Fruit fly (Drosophila melanogaster) whole organism, prepupa: ENCODE measurements around the gene Tudor-SN.

Source experiments
- Blimp-1 ChIP-seq: fragments of 200-800 bp; sonication (Bioruptor generic); optimal IDR thresholded peaks from 3 replicates; lab custom pipeline; 2017; ENCODE audit warnings: missing biosample characterization, missing genetic modification characterization, mild to moderate bottlenecking, moderate library complexity, missing genetic modification reagents
- CG11762 ChIP-seq: fragments of 200-800 bp; sonication (Bioruptor generic); optimal IDR thresholded peaks from 3 replicates; lab custom pipeline; 2016; ENCODE audit warnings: missing biosample characterization, missing genetic modification characterization; ENCODE audit not compliant: insufficient read depth
- CG15336 ChIP-seq: fragments of 200-800 bp; sonication (Bioruptor generic); IDR thresholded peaks from 2 replicates; pipeline ENCODE4 v1.3.6; 2022; ENCODE audit warnings: missing biosample characterization, missing genetic modification characterization
- CG1621 ChIP-seq: fragments of 200-800 bp; sonication (Bioruptor generic); optimal IDR thresholded peaks from 3 replicates; lab custom pipeline; 2018; ENCODE audit warnings: missing biosample characterization, mild to moderate bottlenecking, missing genetic modification characterization
- CG3032 ChIP-seq: fragments of 200-800 bp; optimal IDR thresholded peaks from 2 replicates; lab custom pipeline; 2019; ENCODE audit warnings: missing biosample characterization, mild to moderate bottlenecking, missing genetic modification characterization, moderate library complexity
- CG31627 ChIP-seq: fragments of 200-800 bp; sonication (Bioruptor generic); optimal IDR thresholded peaks from 3 replicates; lab custom pipeline; 2016; ENCODE audit warnings: missing biosample characterization, missing genetic modification characterization
- CG32006 ChIP-seq: fragments of 200-800 bp; sonication (Bioruptor generic); optimal IDR thresholded peaks from 3 replicates; lab custom pipeline; 2017; ENCODE audit warnings: missing biosample characterization, mild to moderate bottlenecking, missing genetic modification characterization
- CG34406 ChIP-seq: fragments of 200-800 bp; sonication (Bioruptor generic); optimal IDR thresholded peaks from 3 replicates; lab custom pipeline; 2016; ENCODE audit warnings: missing biosample characterization, missing genetic modification characterization
- CG4318 ChIP-seq: fragments of 200-800 bp; sonication (Bioruptor generic); optimal IDR thresholded peaks from 3 replicates; lab custom pipeline; 2017; ENCODE audit warnings: missing biosample characterization, mild to moderate bottlenecking, missing genetic modification characterization
- CG6276 ChIP-seq: fragments of 200-800 bp; sonication (Bioruptor generic); optimal IDR thresholded peaks from 2 replicates; lab custom pipeline; 2017; ENCODE audit warnings: missing biosample characterization, mild to moderate bottlenecking, missing genetic modification characterization
- CG6792 ChIP-seq: fragments of 200-800 bp; sonication (Bioruptor generic); optimal IDR thresholded peaks from 3 replicates; lab custom pipeline; 2016; ENCODE audit warnings: missing biosample characterization, missing genetic modification characterization
- CG6808 ChIP-seq: fragments of 200-800 bp; sonication (Bioruptor generic); optimal IDR thresholded peaks from 3 replicates; lab custom pipeline; 2017; ENCODE audit warnings: missing biosample characterization, missing genetic modification characterization, mild to moderate bottlenecking, moderate library complexity, missing genetic modification reagents
- CG8319 ChIP-seq: fragments of 200-800 bp; sonication (Bioruptor generic); optimal IDR thresholded peaks from 3 replicates; lab custom pipeline; 2016; ENCODE audit warnings: missing biosample characterization, missing genetic modification characterization
- Eip75B ChIP-seq: fragments of 200-800 bp; sonication (Bioruptor generic); optimal IDR thresholded peaks from 3 replicates; lab custom pipeline; 2016; ENCODE audit warnings: missing biosample characterization, missing genetic modification characterization
- Eip78C ChIP-seq: fragments of 200-800 bp; sonication (Bioruptor generic); peaks from one replicate; lab custom pipeline; 2016; ENCODE audit warnings: missing biosample characterization, missing genetic modification characterization
- Lpt ChIP-seq: fragments of 200-800 bp; sonication (Bioruptor generic); optimal IDR thresholded peaks from 3 replicates; lab custom pipeline; 2016; ENCODE audit warnings: missing biosample characterization, missing genetic modification characterization
- Met ChIP-seq: fragments of 200-800 bp; sonication (Bioruptor generic); optimal IDR thresholded peaks from 3 replicates; lab custom pipeline; 2016; ENCODE audit warnings: missing biosample characterization, missing genetic modification characterization
- OdsH ChIP-seq: fragments of 200-800 bp; sonication (Bioruptor generic); optimal IDR thresholded peaks from 3 replicates; lab custom pipeline; 2016; ENCODE audit warnings: missing biosample characterization, missing genetic modification characterization
- Sox14 ChIP-seq: fragments of 200-800 bp; sonication (Bioruptor generic); optimal IDR thresholded peaks from 3 replicates; lab custom pipeline; 2016; ENCODE audit warnings: missing biosample characterization, missing genetic modification characterization
- achi ChIP-seq: fragments of 200-800 bp; sonication (Bioruptor generic); optimal IDR thresholded peaks from 3 replicates; lab custom pipeline; 2016; ENCODE audit warnings: missing biosample characterization, missing genetic modification characterization
- acj6 ChIP-seq: fragments of 200-800 bp; sonication (Bioruptor generic); optimal IDR thresholded peaks from 3 replicates; lab custom pipeline; 2016; ENCODE audit warnings: missing biosample characterization, missing genetic modification characterization
- eg ChIP-seq: fragments of 200-800 bp; sonication (Bioruptor generic); IDR thresholded peaks from 3 replicates; pipeline ENCODE4 v1.3.6; 2022; ENCODE audit warnings: missing biosample characterization, missing genetic modification characterization
- fd59A ChIP-seq: fragments of 200-800 bp; sonication (Bioruptor generic); optimal IDR thresholded peaks from 2 replicates; lab custom pipeline; 2017; ENCODE audit warnings: missing biosample characterization, mild to moderate bottlenecking, missing genetic modification characterization, missing genetic modification reagents
- fd85E ChIP-seq: fragments of 200-800 bp; sonication (Bioruptor generic); optimal IDR thresholded peaks from 3 replicates; lab custom pipeline; 2016; ENCODE audit warnings: missing biosample characterization, missing genetic modification characterization
- net ChIP-seq: fragments of 200-800 bp; sonication (Bioruptor generic); optimal IDR thresholded peaks from 3 replicates; lab custom pipeline; 2016; ENCODE audit warnings: missing biosample characterization, missing genetic modification characterization
- salr ChIP-seq, 2 experiments: fragments of 200-800 bp; sonication (Bioruptor generic); optimal IDR thresholded peaks; 3 replicates each; lab custom pipeline; 2016 to 2018; ENCODE audit warnings: missing biosample characterization in 2 of 2, missing genetic modification characterization in 2 of 2, mild to moderate bottlenecking in 1 of 2
- ss ChIP-seq, 2 experiments: fragments of 200-800 bp; sonication (Bioruptor generic); optimal IDR thresholded peaks; 2 replicates in 1 of 2; 3 replicates in 1 of 2; lab custom pipeline; 2017 to 2018; ENCODE audit warnings: mild to moderate bottlenecking in 2 of 2, missing biosample characterization in 2 of 2, missing genetic modification characterization in 2 of 2, moderate library complexity in 1 of 2
- svp ChIP-seq: fragments of 200-800 bp; sonication (Bioruptor generic); peaks from one replicate; lab custom pipeline; 2016; ENCODE audit warnings: missing biosample characterization, missing genetic modification characterization
- topi ChIP-seq: fragments of 200-800 bp; sonication (Bioruptor generic); optimal IDR thresholded peaks from 3 replicates; lab custom pipeline; 2016; ENCODE audit warnings: missing biosample characterization, missing genetic modification characterization

Gene Tudor-SN

DNA sequence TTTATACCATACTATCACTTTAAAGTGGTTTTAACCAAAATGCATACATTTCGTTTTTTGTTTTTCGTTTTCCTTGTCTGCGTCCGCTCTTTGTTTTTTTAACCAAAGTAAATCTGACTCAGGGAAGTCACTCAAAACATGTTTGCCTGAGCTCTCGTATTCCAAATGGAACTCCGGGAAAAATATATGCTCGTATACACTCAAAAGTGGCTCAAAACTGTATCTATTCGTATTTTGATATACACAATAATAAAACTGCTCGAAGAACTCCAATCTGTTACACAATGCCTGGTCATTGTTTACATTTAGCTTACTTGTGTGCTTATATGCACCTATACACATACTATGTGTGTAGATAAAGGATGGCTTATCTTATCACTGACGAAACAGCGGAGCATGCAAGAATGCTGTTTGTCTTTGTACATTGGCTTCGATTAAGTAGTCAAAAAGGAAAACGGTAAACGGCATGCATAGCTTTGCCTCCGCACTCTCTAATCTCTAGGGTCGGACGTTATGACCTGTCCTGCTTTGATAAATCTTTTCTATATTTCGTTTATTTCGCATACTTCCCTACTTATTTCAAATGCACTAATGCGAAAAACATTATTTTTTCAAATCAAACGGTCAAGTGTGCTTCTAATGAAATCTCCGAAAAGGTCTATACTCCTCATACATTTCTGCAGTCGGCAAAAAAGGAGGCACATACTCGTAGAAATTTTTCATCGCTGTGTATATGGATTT is 6.8 kb upstream of the Tudor-SN start, which contains the start of gene miple2 (continued):
- TF ChIP-seq achi (GFP tag; lab: Kevin White, UChicago) (peak; percentile 69), CG31627 (GFP tag; lab: Kevin White, UChicago) (peak; percentile 65), CG15336 (GFP tag; lab: Robert Waterston, UW) (peak; percentile 48; the same call in 1 of the 2 replicates), acj6 (GFP tag; lab: Kevin White, UChicago) (peak; percentile 64), Sox14 (GFP tag; lab: Kevin White, UChicago) (peak; percentile 84), CG3032 (tag; lab: Kevin White, UChicago) (peak; percentile 62), net (GFP tag; lab: Kevin White, UChicago) (peak; percentile 50), CG6792 (GFP tag; lab: Kevin White, UChicago) (peak; percentile 62), salr (GFP tag; optimal IDR thresholded peaks at IDR 0.05; lab: Kevin White, UChicago) (peak in 1 of 2 experiments; percentile 78), CG1621 (peak; percentile 9)

DNA sequence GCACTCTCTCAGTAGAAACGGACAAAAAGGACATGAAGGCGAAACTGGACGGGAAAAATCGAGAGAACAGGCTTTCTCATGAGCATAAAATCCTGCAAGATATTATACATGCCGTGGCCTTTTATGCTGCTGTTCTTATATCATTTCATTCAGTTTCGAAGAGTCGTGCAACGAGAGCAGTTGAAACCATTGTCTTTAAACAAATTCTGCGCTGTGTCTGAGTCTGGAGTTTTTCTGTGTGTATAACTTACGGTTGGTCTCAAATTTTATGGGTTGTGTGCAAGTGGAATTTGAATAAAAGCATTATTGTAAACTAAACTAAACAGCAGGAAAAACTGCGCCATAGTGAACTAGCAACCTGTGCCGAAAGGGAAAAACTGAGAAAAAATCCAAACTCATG is 3.4 kb upstream of the Tudor-SN start:
- TF ChIP-seq Eip78C (peak; percentile 60), eg (GFP tag; lab: Robert Waterston, UW) (0 out of 3 replicates have a peak, but pooled peaks have one; percentile 16), Eip75B (GFP tag; lab: Kevin White, UChicago) (no peak)
- TF ChIP-seq, all 60 proteins: peak for 2

DNA sequence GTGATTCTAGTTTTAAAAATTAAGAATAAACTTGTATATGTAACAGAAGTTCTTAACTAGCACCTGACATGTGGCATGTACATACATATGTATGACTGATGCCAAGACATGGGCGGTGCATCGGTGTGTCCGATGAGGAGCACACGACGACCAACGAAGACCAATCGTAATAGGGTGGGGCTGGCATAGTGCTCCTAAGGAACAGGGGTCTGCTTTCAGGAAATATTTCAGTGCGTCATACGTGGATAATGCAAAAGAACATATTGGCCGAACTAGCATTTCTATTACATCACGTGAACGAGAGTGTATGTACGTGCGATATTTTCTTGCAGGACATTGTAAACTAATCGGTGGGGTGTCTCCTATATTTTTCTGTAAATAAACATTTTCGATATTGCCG is 2.9 kb upstream of the Tudor-SN start, which contains the start of gene miple1:
Gene miple1 (plus strand): TSS at position 217 of the 400 bp plus-strand sequence.
- no peak for TF ChIP-seq Eip78C
- TF ChIP-seq CG32006 (GFP tag; lab: Kevin White, UChicago): no peak
- TF ChIP-seq CG6808 (GFP tag; lab: Kevin White, UChicago): no peak
- no peak for TF ChIP-seq CG34406
- no peak for TF ChIP-seq fd59A (GFP tag; lab: Kevin White, UChicago)
- TF ChIP-seq Met: no peak
- no peak for TF ChIP-seq OdsH (GFP tag; lab: Kevin White, UChicago)
- TF ChIP-seq net (GFP tag; lab: Kevin White, UChicago): no peak
- TF ChIP-seq Lpt (GFP tag; lab: Kevin White, UChicago): no peak
- no peak for TF ChIP-seq CG8319 (GFP tag; lab: Kevin White, UChicago)
- no peak for TF ChIP-seq CG11762 (GFP tag; lab: Kevin White, UChicago)
- no peak for TF ChIP-seq Blimp-1 (GFP tag; lab: Kevin White, UChicago)

DNA sequence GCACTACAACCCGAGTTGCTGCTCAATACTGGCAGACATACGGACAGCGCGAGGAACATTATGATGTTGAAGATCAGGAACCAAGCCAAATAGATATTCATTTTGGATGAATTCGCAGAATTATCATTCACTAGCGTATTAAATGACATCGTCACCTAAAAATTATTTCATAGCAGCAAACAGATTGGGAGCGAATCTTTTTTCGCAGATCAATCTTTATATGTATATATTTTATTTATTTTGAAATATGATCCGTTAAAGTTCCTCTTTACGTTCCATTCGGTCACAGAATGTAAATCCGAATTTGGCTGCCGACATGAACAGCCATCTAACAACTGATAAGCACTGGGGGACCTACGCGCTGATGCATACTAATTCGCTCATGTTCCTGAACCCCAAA is 1.6 kb upstream of the Tudor-SN start, which contains the start of gene CG34263:
Gene CG34263 (minus strand): TSS at position 101 of the 400 bp plus-strand sequence.
- TF ChIP-seq CG4318 (no peak), CG15336 (GFP tag; lab: Robert Waterston, UW) (no peak), CG6792 (GFP tag; lab: Kevin White, UChicago) (no peak), Blimp-1 (GFP tag; lab: Kevin White, UChicago) (no peak), CG6276 (GFP tag; lab: Kevin White, UChicago) (no peak), net (GFP tag; lab: Kevin White, UChicago) (no peak), svp (GFP tag; lab: Kevin White, UChicago) (no peak), CG11762 (GFP tag; lab: Kevin White, UChicago) (no peak), CG6808 (GFP tag; lab: Kevin White, UChicago) (no peak), fd85E (GFP tag; lab: Kevin White, UChicago) (no peak), ss (GFP tag; optimal IDR thresholded peaks at IDR 0.05; lab: Kevin White, UChicago) (no peak), topi (GFP tag; lab: Kevin White, UChicago) (no peak), achi (GFP tag; lab: Kevin White, UChicago) (no peak)
